Fruit fly (Drosophila melanogaster) whole organism, embryonic: Measurements from ENCODE around the gene dlg1.

Experiments
- CG10209 ChIP-seq: fragments of 200-800 bp; sonication (Bioruptor generic); optimal IDR thresholded peaks from 3 replicates; lab custom pipeline; 2017; ENCODE audit warnings: missing biosample characterization, mild to moderate bottlenecking, missing genetic modification characterization, missing genetic modification reagents
- CG6683 ChIP-seq: fragments of 200-800 bp; sonication (Bioruptor generic); optimal IDR thresholded peaks from 2 replicates; lab custom pipeline; 2017; ENCODE audit warnings: missing biosample characterization, mild to moderate bottlenecking, missing genetic modification characterization, missing genetic modification reagents
- Lim3 ChIP-seq: fragments of 200-800 bp; sonication (Bioruptor generic); IDR thresholded peaks from 2 replicates; pipeline ENCODE4 v1.3.6; 2022; ENCODE audit warnings: missing biosample characterization, missing genetic modification characterization
- Mad ChIP-seq: fragments of 200-800 bp; sonication (Bioruptor generic); optimal IDR thresholded peaks from 2 replicates; lab custom pipeline; 2016; ENCODE audit warnings: missing biosample characterization, missing genetic modification characterization
- ind ChIP-seq: fragments of 200-800 bp; sonication (Bioruptor generic); optimal IDR thresholded peaks from 3 replicates; lab custom pipeline; 2016; ENCODE audit warnings: missing biosample characterization, missing genetic modification characterization
- ttk ChIP-seq: fragments of 200-800 bp; sonication (Bioruptor generic); IDR thresholded peaks from 2 replicates; pipeline ENCODE4 v2.1.2; 2022; ENCODE audit warnings: missing biosample characterization, missing genetic modification characterization

DNA sequence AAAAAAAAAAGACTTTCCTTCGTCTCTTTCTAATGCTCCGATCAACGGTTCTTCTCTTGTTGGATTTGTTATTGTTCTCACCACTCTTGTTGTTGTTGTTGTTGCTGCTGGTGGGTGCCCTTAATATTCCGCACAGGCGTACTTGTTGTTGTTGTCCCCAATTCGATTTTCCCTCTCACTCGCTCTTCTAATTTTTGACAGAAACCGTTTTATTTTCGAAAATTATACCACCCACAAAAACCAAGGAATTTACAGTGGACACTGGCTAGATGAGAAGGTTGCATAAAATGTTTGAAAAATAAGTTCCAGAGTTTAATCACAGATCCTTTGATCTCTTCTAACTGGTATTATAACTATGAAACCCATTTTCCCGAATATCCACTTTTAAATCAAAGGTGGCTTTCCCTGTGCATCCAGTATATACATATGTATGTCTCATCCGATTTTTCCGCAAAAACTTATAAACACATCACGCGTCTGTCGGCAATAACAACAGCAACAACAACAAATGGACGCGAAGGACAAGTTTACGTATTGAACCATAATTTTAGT is 22.0 kb downstream of the dlg1 start:
- TF ChIP-seq ttk (GFP tag; lab: Robert Waterston, UW) (peak; percentile 42), CG10209 (GFP tag; lab: Kevin White, UChicago) (no peak), Mad (no peak), CG6683 (GFP tag; lab: Kevin White, UChicago) (no peak), ind (peak; percentile 45), Lim3 (GFP tag; lab: Robert Waterston, UW) (no peak)
